Worm (Caenorhabditis elegans) whole organism, L2 larva: ENCODE data around the gene dlc-2.

Experiments used
- alr-1 ChIP-seq: fragments of 150-350 bp; optimal IDR thresholded peaks from 2 replicates; lab custom pipeline; 2014; ENCODE audit warnings: missing biosample characterization, missing genetic modification characterization
- dmd-4 ChIP-seq: sonication (generic microtip); optimal IDR thresholded peaks from 2 replicates; lab custom pipeline; 2017; ENCODE audit warnings: missing biosample characterization, missing genetic modification characterization
- fos-1 ChIP-seq: fragments of 150-350 bp; optimal IDR thresholded peaks from 2 replicates; lab custom pipeline; 2014; ENCODE audit warnings: missing biosample characterization, missing genetic modification characterization
- lin-39 ChIP-seq: fragments of 150-350 bp; optimal IDR thresholded peaks from 2 replicates; lab custom pipeline; 2014; ENCODE audit warnings: missing biosample characterization, missing genetic modification reagents, missing genetic modification characterization
- unc-62 ChIP-seq: fragments of 150-350 bp; optimal IDR thresholded peaks from 2 replicates; lab custom pipeline; 2014; ENCODE audit warnings: missing biosample characterization, missing genetic modification reagents, missing genetic modification characterization

DNA sequence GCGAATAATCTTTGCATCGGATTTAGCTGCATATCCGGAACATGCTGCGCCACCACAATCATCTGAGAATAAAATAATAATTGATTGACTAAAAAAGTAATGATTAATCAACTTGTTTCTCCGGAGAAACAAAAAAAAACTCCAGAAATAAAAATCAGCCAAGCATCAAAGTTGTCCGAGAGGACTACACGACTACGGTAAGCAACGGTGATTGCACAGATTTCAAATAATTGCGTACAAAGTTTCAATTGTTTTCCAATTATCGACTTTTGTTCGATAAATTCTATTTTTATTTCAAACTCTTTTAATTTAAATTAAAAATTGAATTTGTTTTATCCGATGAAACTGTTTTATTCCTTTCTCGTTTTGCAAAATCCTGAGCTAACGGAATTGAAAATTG lies 18.0 kb downstream of the dlc-2 start, which contains the start of gene cpsf-4:
- TF ChIP-seq lin-39 (tag; lab: Kevin White, UChicago) (no peak), alr-1 (tag; lab: Kevin White, UChicago) (no peak), dmd-4 (tag; lab: Kevin White, UChicago) (no peak), fos-1 (tag; lab: Kevin White, UChicago) (no peak), unc-62 (GFP tag; lab: Kevin White, UChicago) (no peak)
